Worm (Caenorhabditis elegans) whole organism, late embryonic: ENCODE measurements around the gene algn-2.

Source experiments
- F13H6.1 ChIP-seq: sonication (generic microtip); optimal IDR thresholded peaks from 2 replicates; lab custom pipeline; 2016; ENCODE audit warnings: missing genetic modification characterization, missing compliant biosample characterization
- K02D7.2 ChIP-seq: sonication (generic microtip); optimal IDR thresholded peaks from 2 replicates; lab custom pipeline; 2017; ENCODE audit warnings: mild to moderate bottlenecking, missing genetic modification characterization, missing compliant biosample characterization
- K09A11.1 ChIP-seq: sonication (generic microtip); optimal IDR thresholded peaks from 2 replicates; lab custom pipeline; 2017; ENCODE audit warnings: antibody characterized with exemption, mild to moderate bottlenecking, missing genetic modification characterization, missing compliant biosample characterization; ENCODE audit not compliant: insufficient read depth
- T23F11.4 ChIP-seq: fragments of 200-800 bp; sonication (Bioruptor generic); optimal IDR thresholded peaks from 2 replicates; lab custom pipeline; 2018; ENCODE audit warnings: mild to moderate bottlenecking, missing genetic modification characterization, missing compliant biosample characterization
- Y22D7AL.16 ChIP-seq: sonication (generic microtip); optimal IDR thresholded peaks from 2 replicates; lab custom pipeline; 2016; ENCODE audit warnings: missing genetic modification characterization, missing compliant biosample characterization
- ahr-1 ChIP-seq: sonication (generic microtip); optimal IDR thresholded peaks from 2 replicates; lab custom pipeline; 2016; ENCODE audit warnings: missing genetic modification characterization, missing compliant biosample characterization
- ama-1 ChIP-seq: fragments of 150-350 bp; optimal IDR thresholded peaks from 2 replicates; lab custom pipeline; 2014
- ceh-14 ChIP-seq: sonication (generic microtip); optimal IDR thresholded peaks from 2 replicates; lab custom pipeline; 2016; ENCODE audit warnings: missing genotype, missing genetic modification characterization, missing compliant biosample characterization
- ceh-19 ChIP-seq: fragments of 200-800 bp; sonication (Bioruptor generic); optimal IDR thresholded peaks from 2 replicates; lab custom pipeline; 2018; ENCODE audit warnings: mild to moderate bottlenecking, missing genetic modification characterization, missing compliant biosample characterization
- ceh-2 ChIP-seq: sonication (generic microtip); optimal IDR thresholded peaks from 2 replicates; lab custom pipeline; 2016; ENCODE audit warnings: missing genotype, missing genetic modification characterization, missing compliant biosample characterization
- ceh-24 ChIP-seq: sonication (generic microtip); optimal IDR thresholded peaks from 2 replicates; lab custom pipeline; 2016; ENCODE audit warnings: mild to moderate bottlenecking, missing genetic modification characterization, missing compliant biosample characterization
- ceh-31 ChIP-seq: sonication (generic microtip); optimal IDR thresholded peaks from 2 replicates; lab custom pipeline; 2016; ENCODE audit warnings: missing genetic modification characterization, missing compliant biosample characterization
- ceh-34 ChIP-seq: sonication (generic microtip); optimal IDR thresholded peaks from 2 replicates; lab custom pipeline; 2016; ENCODE audit warnings: mild to moderate bottlenecking, missing genetic modification characterization, missing compliant biosample characterization
- ceh-48 ChIP-seq: sonication (generic microtip); optimal IDR thresholded peaks from 2 replicates; lab custom pipeline; 2016; ENCODE audit warnings: missing genetic modification characterization, inconsistent platforms, missing compliant biosample characterization
- ceh-6 ChIP-seq: fragments of 200-800 bp; sonication (Bioruptor generic); optimal IDR thresholded peaks from 2 replicates; lab custom pipeline; 2018; ENCODE audit warnings: mild to moderate bottlenecking, missing genetic modification characterization, missing compliant biosample characterization
- ceh-9 ChIP-seq: sonication (generic microtip); optimal IDR thresholded peaks from 2 replicates; lab custom pipeline; 2016; ENCODE audit warnings: mild to moderate bottlenecking, missing genetic modification characterization, inconsistent platforms, missing compliant biosample characterization
- che-1 ChIP-seq: sonication (generic microtip); optimal IDR thresholded peaks from 2 replicates; lab custom pipeline; 2016; ENCODE audit warnings: mild to moderate bottlenecking, missing genetic modification characterization, missing compliant biosample characterization
- dve-1 ChIP-seq: sonication (generic microtip); optimal IDR thresholded peaks from 2 replicates; lab custom pipeline; 2017; ENCODE audit warnings: antibody characterized with exemption, mild to moderate bottlenecking, missing genetic modification characterization, missing compliant biosample characterization
- elt-2 ChIP-seq: sonication (generic microtip); optimal IDR thresholded peaks from 2 replicates; lab custom pipeline; 2016; ENCODE audit warnings: missing genetic modification reagents, missing genetic modification characterization, missing compliant biosample characterization
- elt-4 ChIP-seq: sonication (generic microtip); optimal IDR thresholded peaks from 2 replicates; lab custom pipeline; 2016; ENCODE audit warnings: missing genetic modification characterization, missing compliant biosample characterization
- eyg-1 ChIP-seq: sonication (generic microtip); optimal IDR thresholded peaks from 2 replicates; lab custom pipeline; 2016; ENCODE audit warnings: missing genotype, missing genetic modification characterization, missing compliant biosample characterization
- fax-1 ChIP-seq: sonication (generic microtip); optimal IDR thresholded peaks from 2 replicates; lab custom pipeline; 2016; ENCODE audit warnings: missing genotype, missing genetic modification characterization, missing compliant biosample characterization
- gmeb-2 ChIP-seq: sonication (generic microtip); optimal IDR thresholded peaks from 2 replicates; lab custom pipeline; 2016; ENCODE audit warnings: missing genetic modification characterization, inconsistent platforms, missing compliant biosample characterization
- hlh-13 ChIP-seq: fragments of 200-800 bp; sonication (Bioruptor generic); optimal IDR thresholded peaks from 2 replicates; lab custom pipeline; 2018; ENCODE audit warnings: mild to moderate bottlenecking, missing genetic modification characterization, missing compliant biosample characterization
- hlh-30 ChIP-seq: sonication (generic microtip); optimal IDR thresholded peaks from 2 replicates; lab custom pipeline; 2017; ENCODE audit warnings: antibody characterized with exemption, missing genetic modification characterization, missing compliant biosample characterization; ENCODE audit not compliant: insufficient read depth
- hlh-6 ChIP-seq: sonication (generic microtip); optimal IDR thresholded peaks from 2 replicates; lab custom pipeline; 2016; ENCODE audit warnings: missing genotype, missing genetic modification characterization, missing compliant biosample characterization
- lin-11 ChIP-seq: fragments of 200-800 bp; sonication (Bioruptor generic); optimal IDR thresholded peaks from 2 replicates; lab custom pipeline; 2018; ENCODE audit warnings: mild to moderate bottlenecking, missing genetic modification characterization, missing compliant biosample characterization
- madf-2 ChIP-seq: sonication (generic microtip); optimal IDR thresholded peaks from 2 replicates; lab custom pipeline; 2017; ENCODE audit warnings: missing genetic modification characterization, missing compliant biosample characterization
- nfya-1 ChIP-seq: sonication (generic microtip); optimal IDR thresholded peaks from 2 replicates; lab custom pipeline; 2017; ENCODE audit warnings: missing genetic modification characterization, mild to moderate bottlenecking, missing compliant biosample characterization, antibody characterized with exemption, moderate library complexity
- nhr-232 ChIP-seq: sonication (generic microtip); optimal IDR thresholded peaks from 2 replicates; lab custom pipeline; 2016; ENCODE audit warnings: missing genetic modification characterization, missing compliant biosample characterization
- npax-4 ChIP-seq: sonication (generic microtip); optimal IDR thresholded peaks from 2 replicates; lab custom pipeline; 2016; ENCODE audit warnings: missing genetic modification characterization, missing compliant biosample characterization
- odd-2 ChIP-seq: sonication (generic microtip); optimal IDR thresholded peaks from 2 replicates; lab custom pipeline; 2017; ENCODE audit warnings: antibody characterized with exemption, mild to moderate bottlenecking, missing genetic modification characterization, missing compliant biosample characterization
- pag-3 ChIP-seq: sonication (generic microtip); optimal IDR thresholded peaks from 2 replicates; lab custom pipeline; 2016; ENCODE audit warnings: missing compliant biosample characterization, missing genetic modification characterization, borderline replicate concordance
- pat-9 ChIP-seq: fragments of 200-800 bp; sonication (Bioruptor generic); optimal IDR thresholded peaks from 2 replicates; lab custom pipeline; 2018; ENCODE audit warnings: mild to moderate bottlenecking, missing genetic modification characterization, moderate library complexity, missing compliant biosample characterization
- pax-1 ChIP-seq: fragments of 150-350 bp; optimal IDR thresholded peaks from 2 replicates; lab custom pipeline; 2014; ENCODE audit warnings: missing biosample characterization, missing genetic modification characterization
- pros-1 ChIP-seq: fragments of 150-350 bp; optimal IDR thresholded peaks from 2 replicates; lab custom pipeline; 2014; ENCODE audit warnings: missing biosample characterization, missing genetic modification reagents, missing genetic modification characterization
- ref-2 ChIP-seq: sonication (generic microtip); optimal IDR thresholded peaks from 2 replicates; lab custom pipeline; 2016; ENCODE audit warnings: missing genetic modification characterization, missing compliant biosample characterization
- sdc-2 ChIP-seq: sonication (generic microtip); optimal IDR thresholded peaks from 2 replicates; lab custom pipeline; 2016; ENCODE audit warnings: missing genotype, missing genetic modification characterization, missing compliant biosample characterization
- sox-2 ChIP-seq: fragments of 200-800 bp; sonication (Bioruptor generic); IDR thresholded peaks from 2 replicates; pipeline ENCODE4 v1.3.6; 2022; ENCODE audit warnings: missing genetic modification reagents, missing genetic modification characterization, missing compliant biosample characterization
- sox-4 ChIP-seq: sonication (generic microtip); optimal IDR thresholded peaks from 2 replicates; lab custom pipeline; 2017; ENCODE audit warnings: mild to moderate bottlenecking, missing genetic modification characterization, inconsistent platforms, missing compliant biosample characterization
- syd-9 ChIP-seq: sonication (generic microtip); optimal IDR thresholded peaks from 2 replicates; lab custom pipeline; 2016; ENCODE audit warnings: mild to moderate bottlenecking, missing genetic modification characterization, moderate library complexity, missing compliant biosample characterization
- tbx-2 ChIP-seq: sonication (generic microtip); optimal IDR thresholded peaks from 2 replicates; lab custom pipeline; 2016; ENCODE audit warnings: missing genetic modification characterization, missing compliant biosample characterization
- tbx-7 ChIP-seq: sonication (generic microtip); optimal IDR thresholded peaks from 2 replicates; lab custom pipeline; 2016; ENCODE audit warnings: missing genotype, missing genetic modification characterization, missing compliant biosample characterization
- ttx-3 ChIP-seq: sonication (generic microtip); optimal IDR thresholded peaks from 2 replicates; lab custom pipeline; 2016; ENCODE audit warnings: missing genetic modification reagents, missing genetic modification characterization, missing compliant biosample characterization
- unc-3 ChIP-seq, 2 experiments: fragments of 200-800 bp in 1 of 2; sonication (Bioruptor generic) in 1 of 2; sonication (generic microtip) in 1 of 2; conservative IDR thresholded peaks in 1 of 2; optimal IDR thresholded peaks in 1 of 2; 2 replicates each; pipeline versions ENCODE4 v1.3.6 to Lab custom; 2016 to 2022; ENCODE audit warnings: missing compliant biosample characterization in 2 of 2, missing genetic modification characterization in 2 of 2, missing genetic modification reagents in 1 of 2
- unc-42 ChIP-seq: sonication (generic microtip); optimal IDR thresholded peaks from 2 replicates; lab custom pipeline; 2016; ENCODE audit warnings: missing genotype, missing genetic modification characterization, missing compliant biosample characterization
- unc-55 ChIP-seq: sonication (generic microtip); optimal IDR thresholded peaks from 2 replicates; lab custom pipeline; 2017; ENCODE audit warnings: missing biosample characterization, missing genetic modification reagents, missing genetic modification characterization
- unc-86 ChIP-seq: sonication (generic microtip); optimal IDR thresholded peaks from 2 replicates; lab custom pipeline; 2016; ENCODE audit warnings: missing genetic modification characterization, missing compliant biosample characterization
- ztf-16 ChIP-seq: sonication (generic microtip); optimal IDR thresholded peaks from 2 replicates; lab custom pipeline; 2017; ENCODE audit warnings: missing genetic modification characterization, missing compliant biosample characterization

The algn-2 gene

ce11 chrII:5379614-5380077 is 4.6 kb downstream of the algn-2 start, which contains the start of gene pkc-3:
Gene pkc-3 (plus strand): TSS chrII:5380027.
- TF ChIP-seq odd-2 (tag; lab: Kevin White, UChicago) (no peak), ztf-16 (tag; lab: Kevin White, UChicago) (no peak), elt-4 (tag; lab: Kevin White, UChicago) (no peak), pat-9 (tag; lab: Kevin White, UChicago) (no peak), unc-86 (tag; lab: Kevin White, UChicago) (no peak), elt-2 (tag; lab: Kevin White, UChicago) (peak; percentile 74), ceh-19 (GFP tag; lab: Kevin White, UChicago) (no peak), ceh-31 (tag; lab: Kevin White, UChicago) (no peak), pax-1 (peak; percentile 26), ttx-3 (no peak), lin-11 (tag; lab: Kevin White, UChicago) (no peak), pros-1 (no peak), madf-2 (tag; lab: Kevin White, UChicago) (no peak), ceh-2 (tag; lab: Kevin White, UChicago) (peak; percentile 9), tbx-7 (tag; lab: Kevin White, UChicago) (no peak), ahr-1 (tag; lab: Kevin White, UChicago) (no peak), ref-2 (tag; lab: Kevin White, UChicago) (no peak), ceh-6 (GFP tag; lab: Kevin White, UChicago) (no peak), ceh-48 (tag; lab: Kevin White, UChicago) (no peak), npax-4 (no peak), unc-55 (GFP tag; lab: Kevin White, UChicago) (no peak), ceh-34 (tag; lab: Kevin White, UChicago) (no peak), F13H6.1 (tag; lab: Kevin White, UChicago) (no peak), unc-3 (GFP tag; conservative IDR thresholded peaks at IDR 0.05; lab: Robert Waterston, UW) (no peak), unc-3 (tag; optimal IDR thresholded peaks at IDR 0.05; lab: Kevin White, UChicago) (no peak), syd-9 (no peak), nfya-1 (tag; lab: Kevin White, UChicago) (peak; percentile 34), K09A11.1 (tag; lab: Kevin White, UChicago) (no peak), nhr-232 (tag; lab: Kevin White, UChicago) (no peak), gmeb-2 (tag; lab: Kevin White, UChicago) (no peak), hlh-13 (GFP tag; lab: Kevin White, UChicago) (no peak), ceh-24 (tag; lab: Kevin White, UChicago) (no peak), hlh-30 (tag; lab: Kevin White, UChicago) (peak; percentile 2), sox-2 (GFP tag; lab: Robert Waterston, UW) (no peak), ama-1 (peak; percentile 43), T23F11.4 (GFP tag; lab: Kevin White, UChicago) (peak; percentile 26), pag-3 (tag; lab: Kevin White, UChicago) (no peak), fax-1 (tag; lab: Kevin White, UChicago) (no peak), che-1 (tag; lab: Kevin White, UChicago) (no peak), tbx-2 (peak; percentile 14), ceh-9 (no peak), Y22D7AL.16 (no peak), hlh-6 (tag; lab: Kevin White, UChicago) (no peak), K02D7.2 (no peak), dve-1 (tag; lab: Kevin White, UChicago) (peak; percentile 4), unc-42 (no peak), ceh-14 (no peak), sox-4 (tag; lab: Kevin White, UChicago) (no peak), eyg-1 (tag; lab: Kevin White, UChicago) (no peak), sdc-2 (tag; lab: Kevin White, UChicago) (no peak)
